Worm (Caenorhabditis elegans) whole organism, young adult: ENCODE results near the gene bbs-5.
A peak's percentile ranks its signal among the peaks of the same experiment; 100 is the strongest.

Experiments used
- B0336.3 ChIP-seq: fragments of 200-800 bp; sonication (Bioruptor generic); IDR thresholded peaks from 2 replicates; pipeline ENCODE4 v1.3.6; 2022; ENCODE audit warnings: missing genetic modification characterization, missing compliant biosample characterization
- D2030.7 ChIP-seq: fragments of 200-800 bp; sonication (Bioruptor generic); IDR thresholded peaks from 2 replicates; pipeline ENCODE4 v1.3.6; 2022; ENCODE audit warnings: missing genetic modification reagents, missing genetic modification characterization, missing compliant biosample characterization
- F37B4.10 ChIP-seq: fragments of 200-800 bp; sonication (Bioruptor generic); IDR thresholded peaks from 2 replicates; pipeline ENCODE4 v1.3.6; 2022; ENCODE audit warnings: missing genetic modification characterization, missing compliant biosample characterization
- F52B5.7 ChIP-seq: sonication (generic microtip); optimal IDR thresholded peaks from 2 replicates; lab custom pipeline; 2016; ENCODE audit warnings: mild to moderate bottlenecking, missing genetic modification characterization, missing compliant biosample characterization
- K11D2.4 ChIP-seq: fragments of 200-800 bp; sonication (Bioruptor generic); IDR thresholded peaks from 2 replicates; pipeline ENCODE4 v1.3.6; 2022; ENCODE audit warnings: missing genetic modification reagents, missing genetic modification characterization, missing compliant biosample characterization
- K12H6.12 ChIP-seq: fragments of 200-800 bp; sonication (Bioruptor generic); optimal IDR thresholded peaks from 2 replicates; lab custom pipeline; 2018; ENCODE audit warnings: mild to moderate bottlenecking, missing genetic modification characterization, missing compliant biosample characterization
- T07F8.4 ChIP-seq: sonication (generic microtip); optimal IDR thresholded peaks from 2 replicates; lab custom pipeline; 2016; ENCODE audit warnings: mild to moderate bottlenecking, missing genetic modification characterization, moderate library complexity, missing compliant biosample characterization
- Y53G8AR.9 ChIP-seq: fragments of 200-800 bp; sonication (Bioruptor generic); conservative IDR thresholded peaks from 2 replicates; pipeline ENCODE4 v1.3.6; 2022; ENCODE audit warnings: missing genetic modification reagents, missing genetic modification characterization, missing compliant biosample characterization
- Y56A3A.18 ChIP-seq: fragments of 200-800 bp; sonication (Bioruptor generic); IDR thresholded peaks from 2 replicates; pipeline ENCODE4 v1.3.6; 2022; ENCODE audit warnings: missing genetic modification reagents, missing genetic modification characterization, missing compliant biosample characterization
- Y67H2A.10 ChIP-seq: fragments of 200-800 bp; sonication (Bioruptor generic); conservative IDR thresholded peaks from 2 replicates; pipeline ENCODE4 v1.3.6; 2022; ENCODE audit warnings: missing genetic modification reagents, missing genetic modification characterization, missing compliant biosample characterization
- Y95B8A.8 ChIP-seq: fragments of 200-800 bp; sonication (Bioruptor generic); IDR thresholded peaks from 2 replicates; pipeline ENCODE4 v1.3.6; 2022; ENCODE audit warnings: missing genetic modification reagents, missing genetic modification characterization, missing compliant biosample characterization
- ZK185.1 ChIP-seq: sonication (generic microtip); optimal IDR thresholded peaks from 2 replicates; lab custom pipeline; 2016; ENCODE audit warnings: mild to moderate bottlenecking, missing genetic modification characterization, missing compliant biosample characterization; ENCODE audit not compliant: poor library complexity, severe bottlenecking
- athp-1 ChIP-seq: sonication (generic microtip); optimal IDR thresholded peaks from 2 replicates; lab custom pipeline; 2017; ENCODE audit warnings: mild to moderate bottlenecking, missing genetic modification characterization, missing compliant biosample characterization
- bed-1 ChIP-seq: fragments of 200-800 bp; sonication (Bioruptor generic); IDR thresholded peaks from 2 replicates; pipeline ENCODE4 v1.3.6; 2022; ENCODE audit warnings: missing genetic modification reagents, missing genetic modification characterization, missing compliant biosample characterization
- bed-2 ChIP-seq: fragments of 200-800 bp; sonication (Bioruptor generic); IDR thresholded peaks from 2 replicates; pipeline ENCODE4 v1.3.6; 2022; ENCODE audit warnings: missing genetic modification reagents, missing genetic modification characterization, missing compliant biosample characterization
- ceh-58 ChIP-seq: fragments of 200-800 bp; sonication (Bioruptor generic); IDR thresholded peaks from 2 replicates; pipeline ENCODE4 v1.3.6; 2022; ENCODE audit warnings: missing genetic modification characterization, missing compliant biosample characterization
- efl-1 ChIP-seq: fragments of 150-350 bp; optimal IDR thresholded peaks from 2 replicates; lab custom pipeline; 2014; ENCODE audit warnings: missing biosample characterization, missing genetic modification reagents, missing genetic modification characterization
- ekl-4 ChIP-seq: fragments of 200-800 bp; sonication (Bioruptor generic); IDR thresholded peaks from 2 replicates; pipeline ENCODE4 v1.3.6; 2022; ENCODE audit warnings: missing genetic modification reagents, missing genetic modification characterization, missing compliant biosample characterization
- hlh-12 ChIP-seq: sonication (generic microtip); optimal IDR thresholded peaks from 2 replicates; lab custom pipeline; 2016; ENCODE audit warnings: missing genetic modification characterization, missing compliant biosample characterization
- hlh-26 ChIP-seq: fragments of 200-800 bp; sonication (Bioruptor generic); conservative IDR thresholded peaks from 2 replicates; pipeline ENCODE4 v1.3.6; 2022; ENCODE audit warnings: missing genetic modification reagents, missing genetic modification characterization, missing compliant biosample characterization
- hsf-1 ChIP-seq: fragments of 200-800 bp; sonication (Bioruptor generic); IDR thresholded peaks from 2 replicates; pipeline ENCODE4 v1.3.6; 2022; ENCODE audit warnings: missing genetic modification reagents, missing genetic modification characterization, missing compliant biosample characterization
- lag-1 ChIP-seq: fragments of 200-800 bp; sonication (Bioruptor generic); IDR thresholded peaks from 2 replicates; pipeline ENCODE4 v1.3.6; 2022; ENCODE audit warnings: missing genetic modification reagents, missing genetic modification characterization, missing compliant biosample characterization
- let-607 ChIP-seq, 2 experiments: fragments of 200-800 bp in 1 of 2; sonication (Bioruptor generic) in 1 of 2; sonication (generic microtip) in 1 of 2; optimal IDR thresholded peaks; 2 replicates each; lab custom pipeline; 2016 to 2018; ENCODE audit warnings: mild to moderate bottlenecking in 2 of 2, missing compliant biosample characterization in 2 of 2, missing genetic modification characterization in 2 of 2, moderate library complexity in 2 of 2, missing genotype in 1 of 2
- lin-35 ChIP-seq, 3 experiments: fragments of 150-350 bp in 2 of 3; sonication (generic microtip) in 1 of 3; optimal IDR thresholded peaks; 2 replicates each; lab custom pipeline; 2014 to 2018; ENCODE audit warnings: missing biosample characterization in 3 of 3, missing genetic modification characterization in 3 of 3, missing genetic modification reagents in 3 of 3
- lin-40 ChIP-seq: sonication (generic microtip); optimal IDR thresholded peaks from 2 replicates; lab custom pipeline; 2016; ENCODE audit warnings: missing genetic modification characterization, mild to moderate bottlenecking, missing compliant biosample characterization, missing genotype, missing genetic modification reagents
- lin-54 ChIP-seq: fragments of 200-800 bp; sonication (Bioruptor generic); optimal IDR thresholded peaks from 2 replicates; lab custom pipeline; 2018; ENCODE audit warnings: mild to moderate bottlenecking, missing genetic modification characterization, missing compliant biosample characterization
- lsl-1 ChIP-seq: fragments of 200-800 bp; sonication (Bioruptor generic); optimal IDR thresholded peaks from 2 replicates; lab custom pipeline; 2018; ENCODE audit warnings: mild to moderate bottlenecking, missing genetic modification characterization, moderate library complexity, missing compliant biosample characterization
- madf-3 ChIP-seq: fragments of 200-800 bp; sonication (Bioruptor generic); IDR thresholded peaks from 2 replicates; pipeline ENCODE4 v1.3.6; 2022; ENCODE audit warnings: missing genetic modification reagents, missing genetic modification characterization, missing compliant biosample characterization
- madf-6 ChIP-seq: fragments of 200-800 bp; sonication (Bioruptor generic); IDR thresholded peaks from 2 replicates; pipeline ENCODE4 v1.3.6; 2022; ENCODE audit warnings: missing genetic modification reagents, missing genetic modification characterization, missing compliant biosample characterization
- mcd-1 ChIP-seq: fragments of 200-800 bp; sonication (Bioruptor generic); IDR thresholded peaks from 2 replicates; pipeline ENCODE4 v1.3.6; 2022; ENCODE audit warnings: missing genetic modification reagents, missing genetic modification characterization, missing compliant biosample characterization
- mel-28 ChIP-seq: sonication (generic microtip); optimal IDR thresholded peaks from 2 replicates; lab custom pipeline; 2016; ENCODE audit warnings: borderline replicate concordance, mild to moderate bottlenecking, missing genetic modification characterization, missing compliant biosample characterization
- mes-4 ChIP-seq: sonication (generic microtip); optimal IDR thresholded peaks from 2 replicates; lab custom pipeline; 2016; ENCODE audit warnings: missing genotype, missing genetic modification characterization, missing compliant biosample characterization
- nfya-1 ChIP-seq: sonication (generic microtip); optimal IDR thresholded peaks from 2 replicates; lab custom pipeline; 2017; ENCODE audit warnings: antibody characterized with exemption, missing compliant biosample characterization, missing genetic modification characterization, borderline replicate concordance; ENCODE audit not compliant: insufficient read depth
- nfyb-1 ChIP-seq: fragments of 200-800 bp; sonication (Bioruptor generic); IDR thresholded peaks from 2 replicates; pipeline ENCODE4 v1.3.6; 2022; ENCODE audit warnings: missing genetic modification reagents, missing genetic modification characterization, missing compliant biosample characterization
- nhr-90 ChIP-seq: sonication (generic microtip); optimal IDR thresholded peaks from 2 replicates; lab custom pipeline; 2016; ENCODE audit warnings: missing genotype, mild to moderate bottlenecking, missing genetic modification characterization, missing compliant biosample characterization
- rcor-1 ChIP-seq: fragments of 200-800 bp; sonication (Bioruptor generic); IDR thresholded peaks from 2 replicates; pipeline ENCODE4 v1.3.6; 2022; ENCODE audit warnings: missing genetic modification reagents, missing genetic modification characterization, missing compliant biosample characterization
- sea-2 ChIP-seq: fragments of 200-800 bp; sonication (Bioruptor generic); IDR thresholded peaks from 2 replicates; pipeline ENCODE4 v1.3.6; 2022; ENCODE audit warnings: missing genetic modification characterization, missing compliant biosample characterization
- snpc-3.4 ChIP-seq: sonication (generic microtip); optimal IDR thresholded peaks from 2 replicates; lab custom pipeline; 2017; ENCODE audit warnings: missing genetic modification characterization, mild to moderate bottlenecking, missing compliant biosample characterization, antibody characterized with exemption, moderate library complexity, missing genotype, missing genetic modification reagents
- somi-1 ChIP-seq: fragments of 200-800 bp; sonication (Bioruptor generic); optimal IDR thresholded peaks from 2 replicates; lab custom pipeline; 2018; ENCODE audit warnings: mild to moderate bottlenecking, missing genetic modification characterization, missing compliant biosample characterization
- tbx-9 ChIP-seq: sonication (generic microtip); optimal IDR thresholded peaks from 2 replicates; lab custom pipeline; 2016; ENCODE audit warnings: borderline replicate concordance, missing genetic modification characterization, inconsistent platforms, missing compliant biosample characterization
- tlf-1 ChIP-seq: fragments of 200-800 bp; sonication (Bioruptor generic); optimal IDR thresholded peaks from 2 replicates; lab custom pipeline; 2018; ENCODE audit warnings: mild to moderate bottlenecking, missing genetic modification characterization, missing compliant biosample characterization
- unc-130 ChIP-seq: sonication (generic microtip); optimal IDR thresholded peaks from 2 replicates; lab custom pipeline; 2016; ENCODE audit warnings: missing genetic modification reagents, missing genetic modification characterization, missing compliant biosample characterization
- zim-3 ChIP-seq: sonication (generic microtip); optimal IDR thresholded peaks from 2 replicates; lab custom pipeline; 2017; ENCODE audit warnings: mild to moderate bottlenecking, missing genetic modification characterization, moderate library complexity, missing compliant biosample characterization
- ztf-18 ChIP-seq: sonication (generic microtip); optimal IDR thresholded peaks from 2 replicates; lab custom pipeline; 2016; ENCODE audit warnings: missing genotype, mild to moderate bottlenecking, missing genetic modification characterization, missing compliant biosample characterization
- ztf-22 ChIP-seq: fragments of 200-800 bp; sonication (Bioruptor generic); optimal IDR thresholded peaks from 2 replicates; lab custom pipeline; 2018; ENCODE audit warnings: mild to moderate bottlenecking, missing genetic modification characterization, moderate library complexity, missing compliant biosample characterization
- ztf-25 ChIP-seq: fragments of 200-800 bp; sonication (Bioruptor generic); IDR thresholded peaks from 2 replicates; pipeline ENCODE4 v1.3.6; 2022; ENCODE audit warnings: missing genetic modification reagents, missing genetic modification characterization, missing compliant biosample characterization
- ztf-26 ChIP-seq: sonication (generic microtip); optimal IDR thresholded peaks from 2 replicates; lab custom pipeline; 2017; ENCODE audit warnings: missing genetic modification characterization, missing compliant biosample characterization
- ztf-3 ChIP-seq: fragments of 200-800 bp; sonication (Bioruptor generic); optimal IDR thresholded peaks from 2 replicates; lab custom pipeline; 2018; ENCODE audit warnings: mild to moderate bottlenecking, missing genetic modification characterization, missing compliant biosample characterization

The bbs-5 gene

DNA sequence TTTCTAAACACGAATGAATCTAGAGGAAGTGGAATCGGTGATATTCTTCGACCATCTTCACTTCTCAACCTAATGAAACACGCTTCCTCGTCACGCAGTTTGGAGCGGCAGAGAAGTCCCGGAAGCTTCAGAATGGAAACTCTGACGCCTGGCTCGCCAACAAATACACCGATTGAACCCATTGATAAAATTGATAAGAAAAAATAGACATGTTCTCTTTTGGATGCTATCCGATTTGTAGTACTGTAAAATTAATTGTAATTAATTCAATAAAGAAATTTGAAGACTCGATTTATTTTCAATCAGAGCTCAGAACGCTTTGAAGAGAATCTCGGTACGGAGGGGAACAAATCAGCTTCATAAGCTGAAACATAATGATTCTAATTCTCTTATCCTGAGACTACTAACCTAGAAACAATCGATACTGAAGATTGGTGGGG is 47.0 kb downstream of the bbs-5 start (continued):
- peak; percentile 54 for TF ChIP-seq rcor-1 (GFP tag; lab: Robert Waterston, UW)
- peak; percentile 89 for TF ChIP-seq nfyb-1 (GFP tag; lab: Robert Waterston, UW)
- TF ChIP-seq lin-35 (GFP tag; optimal IDR thresholded peaks at IDR 0.05; lab: Kevin White, UChicago): peak in 1 of 3 experiments; percentile 71
- no peak for TF ChIP-seq K12H6.12 (tag; lab: Kevin White, UChicago)
- TF ChIP-seq let-607 (tag; optimal IDR thresholded peaks at IDR 0.05; lab: Kevin White, UChicago): peak; percentile 39 to 71
- peak; percentile 16 for TF ChIP-seq ztf-18 (tag; lab: Kevin White, UChicago)
- TF ChIP-seq bed-2 (GFP tag; lab: Robert Waterston, UW): no peak
- TF ChIP-seq tbx-9 (tag; lab: Kevin White, UChicago): no peak
- TF ChIP-seq D2030.7 (GFP tag; lab: Robert Waterston, UW): 0 out of 2 replicates have a peak, but pooled peaks have one; percentile 29
- no peak for TF ChIP-seq T07F8.4 (tag; lab: Kevin White, UChicago)
- no peak; the same call in 1 of the 2 replicates for TF ChIP-seq Y67H2A.10
- TF ChIP-seq madf-6 (GFP tag; lab: Robert Waterston, UW): peak; percentile 68
- peak; percentile 94 for TF ChIP-seq Y56A3A.18 (GFP tag; lab: Robert Waterston, UW)
- peak; percentile 68 for TF ChIP-seq ztf-26 (tag; lab: Kevin White, UChicago)
- TF ChIP-seq K11D2.4 (GFP tag; lab: Robert Waterston, UW): 0 out of 2 replicates have a peak, but pooled peaks have one; percentile 55
- TF ChIP-seq lin-54 (GFP tag; lab: Kevin White, UChicago): peak; percentile 73
- TF ChIP-seq bed-1 (GFP tag; lab: Robert Waterston, UW): no peak
- TF ChIP-seq hlh-26 (GFP tag; lab: Robert Waterston, UW): no peak
- peak; percentile 12 for TF ChIP-seq lsl-1 (GFP tag; lab: Kevin White, UChicago)
- TF ChIP-seq ceh-58 (GFP tag; lab: Robert Waterston, UW): 0 out of 2 replicates have a peak, but pooled peaks have one; percentile 6
- TF ChIP-seq mcd-1 (GFP tag; lab: Robert Waterston, UW): peak; percentile 59
- TF ChIP-seq ZK185.1: peak; percentile 86
- TF ChIP-seq sea-2 (GFP tag; lab: Robert Waterston, UW): no peak
- peak; percentile 68 for TF ChIP-seq nhr-90 (tag; lab: Kevin White, UChicago)
- TF ChIP-seq lin-40 (tag; lab: Kevin White, UChicago): peak; percentile 69
- TF ChIP-seq unc-130 (GFP tag; lab: Kevin White, UChicago): peak; percentile 21
- peak; percentile 58; the same call in 1 of the 2 replicates for TF ChIP-seq hsf-1 (GFP tag; lab: Robert Waterston, UW)
- peak; percentile 78 for TF ChIP-seq zim-3
- TF ChIP-seq Y95B8A.8 (GFP tag; lab: Robert Waterston, UW): peak; percentile 79
- TF ChIP-seq mel-28 (tag; lab: Kevin White, UChicago): peak; percentile 0
- TF ChIP-seq snpc-3.4: peak; percentile 69
- TF ChIP-seq F37B4.10 (GFP tag; lab: Robert Waterston, UW): 0 out of 2 replicates have a peak, but pooled peaks have one; percentile 91
- TF ChIP-seq ztf-25 (GFP tag; lab: Robert Waterston, UW): no peak
- peak; percentile 96 for TF ChIP-seq B0336.3 (GFP tag; lab: Robert Waterston, UW)
- no peak for TF ChIP-seq lag-1 (GFP tag; lab: Robert Waterston, UW)
- TF ChIP-seq Y53G8AR.9 (GFP tag; lab: Robert Waterston, UW): peak; percentile 96
- peak; percentile 82 for TF ChIP-seq ekl-4 (GFP tag; lab: Robert Waterston, UW)
- peak; percentile 93 for TF ChIP-seq tlf-1 (GFP tag; lab: Kevin White, UChicago)
- 0 out of 2 replicates have a peak, but pooled peaks have one; percentile 45 for TF ChIP-seq madf-3
- TF ChIP-seq mes-4 (tag; lab: Kevin White, UChicago): no peak
- peak; percentile 80 for TF ChIP-seq ztf-3 (GFP tag; lab: Kevin White, UChicago)
- peak; percentile 81 for TF ChIP-seq F52B5.7 (tag; lab: Kevin White, UChicago)
- no peak for TF ChIP-seq hlh-12 (tag; lab: Kevin White, UChicago)
- TF ChIP-seq efl-1 (GFP tag; lab: Kevin White, UChicago): peak; percentile 0
- peak; percentile 73 for TF ChIP-seq somi-1
- no peak for TF ChIP-seq nfya-1
- TF ChIP-seq athp-1 (tag; lab: Kevin White, UChicago): peak; percentile 92
- TF ChIP-seq ztf-22 (GFP tag; lab: Kevin White, UChicago): peak; percentile 77
